Worm (Caenorhabditis elegans) whole organism, midembryonic: ENCODE data around the gene F54D12.7.
A peak's percentile ranks its signal among the peaks of the same experiment; 100 is the strongest.

Source experiments
- T22C8.4 ChIP-seq: fragments of 200-800 bp; sonication (Bioruptor generic); IDR thresholded peaks from 2 replicates; pipeline ENCODE4 v1.3.6; 2022; ENCODE audit warnings: missing genetic modification characterization, missing compliant biosample characterization
- cog-1 ChIP-seq: sonication (generic microtip); optimal IDR thresholded peaks from 2 replicates; lab custom pipeline; 2016; ENCODE audit warnings: missing genetic modification characterization, missing compliant biosample characterization
- flt-1 ChIP-seq: fragments of 200-800 bp; sonication (Bioruptor generic); IDR thresholded peaks from 2 replicates; pipeline ENCODE4 v1.3.6; 2022; ENCODE audit warnings: missing genetic modification characterization, missing compliant biosample characterization
- klf-2 ChIP-seq: fragments of 200-800 bp; sonication (Bioruptor generic); conservative IDR thresholded peaks from 2 replicates; pipeline ENCODE4 v1.3.6; 2022; ENCODE audit warnings: missing genetic modification reagents, missing genetic modification characterization, missing compliant biosample characterization
- med-1 ChIP-seq: sonication (generic microtip); optimal IDR thresholded peaks from 2 replicates; lab custom pipeline; 2017; ENCODE audit warnings: missing genetic modification characterization, mild to moderate bottlenecking, missing compliant biosample characterization, antibody characterized with exemption, missing genetic modification reagents; ENCODE audit not compliant: insufficient read depth
- ref-1 ChIP-seq: fragments of 200-800 bp; sonication (Bioruptor generic); conservative IDR thresholded peaks from 2 replicates; pipeline ENCODE4 v1.3.6; 2022; ENCODE audit warnings: missing genetic modification reagents, missing genetic modification characterization, missing compliant biosample characterization
- tab-1 ChIP-seq: fragments of 200-800 bp; sonication (Bioruptor generic); IDR thresholded peaks from 2 replicates; pipeline ENCODE4 v1.3.6; 2022; ENCODE audit warnings: missing genetic modification characterization, missing compliant biosample characterization
- ztf-23 ChIP-seq: fragments of 200-800 bp; sonication (Bioruptor generic); IDR thresholded peaks from 2 replicates; pipeline ENCODE4 v1.3.6; 2022; ENCODE audit warnings: missing genetic modification reagents, missing genetic modification characterization, missing compliant biosample characterization
- ztf-29 ChIP-seq: fragments of 200-800 bp; sonication (Bioruptor generic); IDR thresholded peaks from 2 replicates; pipeline ENCODE4 v1.3.6; 2022; ENCODE audit warnings: missing genetic modification reagents, missing genetic modification characterization, missing compliant biosample characterization

The F54D12.7 gene

DNA sequence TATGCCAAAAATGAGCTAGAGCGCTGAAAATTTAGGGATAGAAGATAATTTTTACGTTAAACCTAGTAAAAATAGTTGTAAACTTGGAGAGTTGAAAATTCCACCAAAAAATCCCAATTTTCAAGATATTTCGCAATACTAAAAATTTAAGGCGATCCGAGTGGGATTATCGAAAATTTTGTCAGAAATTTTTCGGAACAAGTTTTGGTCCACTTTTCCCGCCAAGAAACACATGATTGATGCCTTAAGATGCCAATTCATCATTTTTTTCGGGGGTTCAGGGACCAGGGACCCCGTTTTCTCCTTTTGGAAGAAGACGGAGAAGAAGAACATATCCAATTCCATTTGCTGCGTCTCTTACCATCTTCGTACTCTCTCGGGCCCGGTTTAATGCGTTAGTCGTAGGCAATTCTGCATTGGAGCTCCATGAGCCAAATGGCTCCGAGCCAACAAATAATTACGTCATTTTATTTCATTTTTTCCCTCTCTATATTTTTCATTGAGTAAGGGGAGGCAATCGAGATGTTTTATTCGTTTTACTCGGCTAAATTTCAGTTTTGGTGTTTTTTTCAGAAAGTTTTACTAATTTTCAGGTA, 40.6 kb downstream of the F54D12.7 start:
- TF ChIP-seq cog-1, result no peak
- TF ChIP-seq ztf-23 (GFP tag; lab: Robert Waterston, UW), result no peak
- TF ChIP-seq T22C8.4 (GFP tag; lab: Robert Waterston, UW), result no peak
- TF ChIP-seq ref-1, result no peak

DNA sequence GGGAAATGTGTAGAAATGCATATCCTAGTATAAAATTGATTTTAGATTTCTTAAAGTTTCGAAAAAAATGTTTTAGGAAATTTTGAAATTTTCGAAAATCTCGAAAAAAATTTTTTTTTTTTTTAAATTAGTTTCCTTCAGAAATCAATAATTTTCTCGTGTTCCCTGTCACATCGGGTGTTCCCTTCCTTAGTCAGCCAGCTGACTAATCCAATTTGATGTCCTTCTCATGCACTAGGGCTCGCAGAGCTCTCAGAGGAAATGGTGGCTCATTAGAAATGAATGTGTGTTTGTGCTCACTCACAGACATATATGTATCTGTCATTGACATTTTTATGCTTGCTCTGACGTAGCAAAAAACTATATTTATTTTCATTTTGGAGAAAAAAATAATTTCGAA, 41.4 kb downstream of the F54D12.7 start:
- no peak for TF ChIP-seq tab-1
- no peak for TF ChIP-seq ztf-29 (GFP tag; lab: Robert Waterston, UW)
- no peak for TF ChIP-seq ztf-23 (GFP tag; lab: Robert Waterston, UW)
- TF ChIP-seq klf-2 (GFP tag; lab: Robert Waterston, UW), result no peak
- no peak for TF ChIP-seq med-1 (GFP tag; lab: Kevin White, UChicago)
- TF ChIP-seq cog-1, result no peak
- TF ChIP-seq flt-1 (GFP tag; lab: Robert Waterston, UW), result no peak

DNA sequence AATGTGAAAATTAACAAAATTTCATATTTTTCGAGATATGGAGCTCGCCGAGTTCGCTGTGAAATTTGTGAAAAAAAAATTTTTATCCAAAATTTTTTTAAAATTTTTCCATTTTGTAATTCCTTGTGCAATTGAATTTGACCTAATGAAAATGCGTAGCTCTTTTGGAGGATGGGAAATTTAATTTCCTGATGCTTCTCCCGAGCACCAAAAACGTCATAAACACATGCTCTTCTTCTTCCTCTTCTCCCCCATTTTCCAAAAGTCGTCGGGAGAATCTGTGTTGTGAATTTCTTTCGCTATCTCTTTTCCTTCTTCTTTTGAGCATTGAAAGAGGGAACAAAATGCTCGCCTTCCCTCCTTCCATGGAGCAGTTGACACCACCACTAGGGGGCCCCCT, 43.8 kb downstream of the F54D12.7 start:
- no peak for TF ChIP-seq ztf-29 (GFP tag; lab: Robert Waterston, UW)
- TF ChIP-seq T22C8.4 (GFP tag; lab: Robert Waterston, UW), result no peak
- TF ChIP-seq tab-1, result no peak
- TF ChIP-seq med-1 (GFP tag; lab: Kevin White, UChicago), result no peak
- no peak for TF ChIP-seq klf-2 (GFP tag; lab: Robert Waterston, UW)
- TF ChIP-seq flt-1 (GFP tag; lab: Robert Waterston, UW), result no peak
- no peak for TF ChIP-seq ref-1
- TF ChIP-seq cog-1, result no peak

DNA sequence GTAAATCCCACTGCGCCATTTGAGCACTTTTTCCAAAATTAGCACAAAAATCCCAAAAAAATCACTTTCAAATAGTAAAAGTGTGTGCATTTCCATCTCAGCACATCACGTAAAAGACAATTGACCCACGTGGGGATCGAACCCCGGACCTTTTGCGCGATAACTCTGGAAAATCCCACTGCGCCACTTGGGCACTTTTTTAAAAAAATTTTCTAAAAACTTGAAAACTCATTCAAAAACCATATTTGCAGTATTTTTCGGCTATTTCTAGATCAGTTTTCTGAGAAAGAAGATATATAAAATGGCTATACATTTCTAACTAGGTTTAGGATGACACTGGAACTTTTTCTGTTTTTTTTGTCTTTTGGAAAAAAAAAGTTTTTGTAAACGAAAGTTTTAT, 45.1 kb downstream of the F54D12.7 start:
- TF ChIP-seq cog-1, result no peak
- no peak for TF ChIP-seq med-1 (GFP tag; lab: Kevin White, UChicago)
- TF ChIP-seq ztf-23 (GFP tag; lab: Robert Waterston, UW), result no peak
- TF ChIP-seq T22C8.4 (GFP tag; lab: Robert Waterston, UW), result no peak
- TF ChIP-seq ztf-29 (GFP tag; lab: Robert Waterston, UW), result no peak
- no peak for TF ChIP-seq tab-1

DNA sequence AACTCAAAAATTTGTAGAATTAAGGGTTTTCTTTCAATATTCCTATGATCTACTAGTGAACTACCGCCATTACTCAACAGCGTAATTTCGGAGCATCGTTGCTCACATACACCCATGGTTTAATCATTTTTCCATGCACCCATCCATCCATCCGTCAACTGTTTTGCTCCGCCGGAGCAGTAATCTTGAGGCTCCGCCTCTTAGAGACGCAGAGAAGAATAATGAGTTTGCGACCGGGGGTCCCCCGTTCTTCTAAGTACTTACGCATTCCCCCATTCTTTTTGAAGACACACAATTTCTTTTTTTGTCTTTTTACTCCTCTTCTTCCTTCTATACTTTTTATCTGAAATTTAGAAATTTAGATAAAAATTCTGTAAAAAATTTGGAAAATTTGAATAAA, 47.0 kb downstream of the F54D12.7 start:
- TF ChIP-seq tab-1, result 0 out of 2 replicates have a peak, but pooled peaks have one; percentile 57
- TF ChIP-seq T22C8.4 (GFP tag; lab: Robert Waterston, UW), result no peak
- 0 out of 2 replicates have a peak, but pooled peaks have one; percentile 10 for TF ChIP-seq ztf-23 (GFP tag; lab: Robert Waterston, UW)
